Fruit fly (Drosophila melanogaster) whole organism, embryonic: ENCODE results near the gene Lgr3.

Experiments
- Aef1 ChIP-seq: fragments of 200-800 bp; sonication (Bioruptor generic); IDR thresholded peaks from 3 replicates; pipeline ENCODE4 v1.3.6; 2022; ENCODE audit warnings: missing biosample characterization, missing genetic modification characterization
- C15 ChIP-seq: fragments of 200-800 bp; sonication (Bioruptor generic); IDR thresholded peaks from 3 replicates; pipeline ENCODE4 v1.3.6; 2022; ENCODE audit warnings: missing biosample characterization, missing genetic modification characterization
- CG15073 ChIP-seq: fragments of 200-800 bp; sonication (Bioruptor generic); optimal IDR thresholded peaks from 2 replicates; lab custom pipeline; 2016; ENCODE audit warnings: missing biosample characterization, missing genetic modification characterization
- CG16863 ChIP-seq: fragments of 200-800 bp; sonication (Bioruptor generic); optimal IDR thresholded peaks from 3 replicates; lab custom pipeline; 2016; ENCODE audit warnings: missing biosample characterization, missing genetic modification characterization
- CG17568 ChIP-seq: fragments of 200-800 bp; sonication (Bioruptor generic); optimal IDR thresholded peaks from 2 replicates; lab custom pipeline; 2018; ENCODE audit warnings: missing biosample characterization, mild to moderate bottlenecking, missing genetic modification characterization, moderate library complexity
- CG17829 ChIP-seq: fragments of 200-800 bp; optimal IDR thresholded peaks from 2 replicates; lab custom pipeline; 2019; ENCODE audit warnings: missing biosample characterization, mild to moderate bottlenecking, missing genetic modification characterization, moderate library complexity
- CG30403 ChIP-seq: fragments of 200-800 bp; sonication (Bioruptor generic); optimal IDR thresholded peaks from 3 replicates; lab custom pipeline; 2016; ENCODE audit warnings: missing biosample characterization, missing genetic modification characterization
- CG3065 ChIP-seq: fragments of 200-800 bp; sonication (Bioruptor generic); optimal IDR thresholded peaks from 2 replicates; lab custom pipeline; 2016; ENCODE audit warnings: missing biosample characterization, missing genetic modification characterization
- CG31441 ChIP-seq: fragments of 200-800 bp; sonication (Bioruptor generic); IDR thresholded peaks from 2 replicates; pipeline ENCODE4 v1.3.6; 2022; ENCODE audit warnings: missing biosample characterization, missing genetic modification characterization
- CG32772 ChIP-seq: fragments of 200-800 bp; sonication (Bioruptor generic); IDR thresholded peaks from 2 replicates; pipeline ENCODE4 v1.3.6; 2022; ENCODE audit warnings: missing biosample characterization, missing genetic modification characterization
- CG34376 ChIP-seq: fragments of 200-800 bp; sonication (Bioruptor generic); optimal IDR thresholded peaks from 2 replicates; lab custom pipeline; 2018; ENCODE audit warnings: missing biosample characterization, mild to moderate bottlenecking, missing genetic modification characterization
- CG4404 ChIP-seq: fragments of 200-800 bp; sonication (Bioruptor generic); IDR thresholded peaks from 2 replicates; pipeline ENCODE4 v1.3.6; 2022; ENCODE audit warnings: missing biosample characterization, missing genetic modification characterization
- CG6813 ChIP-seq: fragments of 200-800 bp; sonication (Bioruptor generic); optimal IDR thresholded peaks from 2 replicates; lab custom pipeline; 2017; ENCODE audit warnings: missing biosample characterization, missing genetic modification characterization, mild to moderate bottlenecking, moderate library complexity, missing genetic modification reagents
- CG7271 ChIP-seq: fragments of 200-800 bp; sonication (Bioruptor generic); optimal IDR thresholded peaks from 2 replicates; lab custom pipeline; 2018; ENCODE audit warnings: missing biosample characterization, mild to moderate bottlenecking, missing genetic modification characterization, moderate library complexity
- CG7556 ChIP-seq: fragments of 200-800 bp; sonication (Bioruptor generic); optimal IDR thresholded peaks from 2 replicates; lab custom pipeline; 2017; ENCODE audit warnings: missing biosample characterization, mild to moderate bottlenecking, missing genetic modification characterization
- CG8290 ChIP-seq, 3 experiments: fragments of 200-800 bp; sonication (Bioruptor generic); optimal IDR thresholded peaks; 2 replicates each; lab custom pipeline; 2016 to 2019; ENCODE audit warnings: missing biosample characterization in 3 of 3, missing genetic modification characterization in 3 of 3, mild to moderate bottlenecking in 2 of 3, moderate library complexity in 1 of 3
- CG8388 ChIP-seq: fragments of 200-800 bp; sonication (Bioruptor generic); optimal IDR thresholded peaks from 2 replicates; lab custom pipeline; 2019; ENCODE audit warnings: missing biosample characterization, mild to moderate bottlenecking, missing genetic modification characterization, moderate library complexity
- CG8924 ChIP-seq: fragments of 200-800 bp; optimal IDR thresholded peaks from 3 replicates; lab custom pipeline; 2019; ENCODE audit warnings: missing biosample characterization, mild to moderate bottlenecking, missing genetic modification characterization, moderate library complexity
- CG9876 ChIP-seq: fragments of 200-800 bp; sonication (Bioruptor generic); optimal IDR thresholded peaks from 2 replicates; lab custom pipeline; 2016; ENCODE audit warnings: missing biosample characterization, missing genetic modification characterization
- D19A ChIP-seq: fragments of 200-800 bp; optimal IDR thresholded peaks from 3 replicates; lab custom pipeline; 2019; ENCODE audit warnings: missing biosample characterization, mild to moderate bottlenecking, missing genetic modification characterization, moderate library complexity
- D19B ChIP-seq: fragments of 200-800 bp; sonication (Bioruptor generic); optimal IDR thresholded peaks from 2 replicates; lab custom pipeline; 2017; ENCODE audit warnings: missing biosample characterization, mild to moderate bottlenecking, missing genetic modification characterization
- Deaf1 ChIP-seq: fragments of 200-800 bp; optimal IDR thresholded peaks from 3 replicates; lab custom pipeline; 2019; ENCODE audit warnings: missing biosample characterization, mild to moderate bottlenecking, missing genetic modification characterization, moderate library complexity
- Dp ChIP-seq: fragments of 200-800 bp; sonication (Bioruptor generic); optimal IDR thresholded peaks from 2 replicates; lab custom pipeline; 2018; ENCODE audit warnings: missing biosample characterization, mild to moderate bottlenecking, missing genetic modification characterization, moderate library complexity
- HLH54F ChIP-seq: fragments of 200-800 bp; sonication (Bioruptor generic); optimal IDR thresholded peaks from 3 replicates; lab custom pipeline; 2016; ENCODE audit warnings: missing biosample characterization, missing genetic modification characterization
- Hr3 ChIP-seq: fragments of 200-800 bp; sonication (Bioruptor generic); optimal IDR thresholded peaks from 3 replicates; lab custom pipeline; 2016; ENCODE audit warnings: missing biosample characterization, missing genetic modification characterization
- Hr39 ChIP-seq: fragments of >200 bp; optimal IDR thresholded peaks from 2 replicates; lab custom pipeline; 2017
- Hsf ChIP-seq: fragments of 200-800 bp; sonication (Bioruptor generic); optimal IDR thresholded peaks from 3 replicates; lab custom pipeline; 2016; ENCODE audit warnings: missing biosample characterization, missing genetic modification characterization
- MTF-1 ChIP-seq: fragments of 200-800 bp; sonication (Bioruptor generic); optimal IDR thresholded peaks from 2 replicates; lab custom pipeline; 2018; ENCODE audit warnings: missing biosample characterization, mild to moderate bottlenecking, missing genetic modification characterization, borderline replicate concordance
- Max ChIP-seq: fragments of 200-800 bp; sonication (Bioruptor generic); optimal IDR thresholded peaks from 2 replicates; lab custom pipeline; 2016; ENCODE audit warnings: missing biosample characterization, mild to moderate bottlenecking, missing genetic modification characterization
- NC2α ChIP-seq: fragments of 200-800 bp; sonication (Bioruptor generic); optimal IDR thresholded peaks from 2 replicates; lab custom pipeline; 2016; ENCODE audit warnings: missing biosample characterization, missing genetic modification characterization
- Trl ChIP-seq, 3 experiments: fragments of >200 bp in 2 of 3; fragments of 200-800 bp in 1 of 3; sonication (Bioruptor generic) in 1 of 3; optimal IDR thresholded peaks; 2 replicates in 1 of 3; 3 replicates in 2 of 3; lab custom pipeline; 2016 to 2017; ENCODE audit warnings: missing biosample characterization in 1 of 3, missing genetic modification characterization in 1 of 3
- abd-A ChIP-seq: fragments of 200-800 bp; sonication (Bioruptor generic); optimal IDR thresholded peaks from 3 replicates; lab custom pipeline; 2019; ENCODE audit warnings: missing biosample characterization, mild to moderate bottlenecking, missing genetic modification characterization, moderate library complexity
- ase ChIP-seq: fragments of 200-800 bp; sonication (Bioruptor generic); IDR thresholded peaks from 3 replicates; pipeline ENCODE4 v1.3.6; 2022; ENCODE audit warnings: missing biosample characterization, missing genetic modification characterization
- dmrt11E ChIP-seq: fragments of 200-800 bp; sonication (Bioruptor generic); optimal IDR thresholded peaks from 3 replicates; lab custom pipeline; 2018; ENCODE audit warnings: missing biosample characterization, mild to moderate bottlenecking, missing genetic modification characterization, moderate library complexity
- dpn ChIP-seq, 2 experiments: fragments of 200-800 bp; sonication (Bioruptor generic); optimal IDR thresholded peaks; 3 replicates each; lab custom pipeline; 2016; ENCODE audit warnings: missing biosample characterization in 2 of 2, missing genetic modification characterization in 2 of 2
- eyg ChIP-seq: fragments of 200-800 bp; sonication (Bioruptor generic); optimal IDR thresholded peaks from 3 replicates; lab custom pipeline; 2016; ENCODE audit warnings: missing biosample characterization, missing genetic modification characterization
- fd102C ChIP-seq: fragments of 200-800 bp; sonication (Bioruptor generic); optimal IDR thresholded peaks from 2 replicates; lab custom pipeline; 2018; ENCODE audit warnings: missing biosample characterization, mild to moderate bottlenecking, missing genetic modification characterization, moderate library complexity
- hkb ChIP-seq, 2 experiments: fragments of 200-800 bp in 1 of 2; fragments of >200 bp in 1 of 2; sonication (Bioruptor generic) in 1 of 2; IDR thresholded peaks in 1 of 2; optimal IDR thresholded peaks in 1 of 2; 2 replicates each; pipeline versions ENCODE4 v1.3.6 to Lab custom; 2017 to 2022; ENCODE audit warnings: missing biosample characterization in 1 of 2, missing genetic modification characterization in 1 of 2
- lab ChIP-seq: fragments of 200-800 bp; sonication (Bioruptor generic); optimal IDR thresholded peaks from 3 replicates; lab custom pipeline; 2017; ENCODE audit warnings: missing biosample characterization, missing genetic modification characterization, mild to moderate bottlenecking, moderate library complexity, missing genetic modification reagents
- lbe ChIP-seq: fragments of 200-800 bp; sonication (Bioruptor generic); optimal IDR thresholded peaks from 2 replicates; lab custom pipeline; 2016; ENCODE audit warnings: missing biosample characterization, mild to moderate bottlenecking, missing genetic modification characterization
- mam ChIP-seq: fragments of 200-800 bp; sonication (Bioruptor generic); optimal IDR thresholded peaks from 3 replicates; lab custom pipeline; 2016; ENCODE audit warnings: missing biosample characterization, missing genetic modification characterization
- org-1 ChIP-seq: fragments of 200-800 bp; sonication (Bioruptor generic); optimal IDR thresholded peaks from 2 replicates; lab custom pipeline; 2017; ENCODE audit warnings: missing biosample characterization, missing genetic modification characterization
- otp ChIP-seq: fragments of 200-800 bp; sonication (Bioruptor generic); IDR thresholded peaks from 3 replicates; pipeline ENCODE4, ENCODE4 v1.3.6; 2022; ENCODE audit warnings: missing biosample characterization, missing genetic modification characterization
- pnt ChIP-seq: fragments of 200-800 bp; sonication (Bioruptor generic); optimal IDR thresholded peaks from 3 replicates; lab custom pipeline; 2016; ENCODE audit warnings: missing biosample characterization, missing genetic modification characterization
- sob ChIP-seq: fragments of 200-800 bp; sonication (Bioruptor generic); IDR thresholded peaks from 2 replicates; pipeline ENCODE4 v1.3.6; 2022; ENCODE audit warnings: missing biosample characterization, missing genetic modification characterization
- stwl ChIP-seq: fragments of 200-800 bp; sonication (Bioruptor generic); optimal IDR thresholded peaks from 3 replicates; lab custom pipeline; 2018; ENCODE audit warnings: missing biosample characterization, mild to moderate bottlenecking, missing genetic modification characterization, moderate library complexity
- tin ChIP-seq: fragments of 200-800 bp; sonication (Bioruptor generic); optimal IDR thresholded peaks from 3 replicates; lab custom pipeline; 2016; ENCODE audit warnings: missing biosample characterization, missing genetic modification characterization
- twi ChIP-seq: fragments of 200-800 bp; optimal IDR thresholded peaks from 2 replicates; lab custom pipeline; 2019; ENCODE audit warnings: missing biosample characterization, mild to moderate bottlenecking, missing genetic modification characterization, moderate library complexity

Gene Lgr3

DNA sequence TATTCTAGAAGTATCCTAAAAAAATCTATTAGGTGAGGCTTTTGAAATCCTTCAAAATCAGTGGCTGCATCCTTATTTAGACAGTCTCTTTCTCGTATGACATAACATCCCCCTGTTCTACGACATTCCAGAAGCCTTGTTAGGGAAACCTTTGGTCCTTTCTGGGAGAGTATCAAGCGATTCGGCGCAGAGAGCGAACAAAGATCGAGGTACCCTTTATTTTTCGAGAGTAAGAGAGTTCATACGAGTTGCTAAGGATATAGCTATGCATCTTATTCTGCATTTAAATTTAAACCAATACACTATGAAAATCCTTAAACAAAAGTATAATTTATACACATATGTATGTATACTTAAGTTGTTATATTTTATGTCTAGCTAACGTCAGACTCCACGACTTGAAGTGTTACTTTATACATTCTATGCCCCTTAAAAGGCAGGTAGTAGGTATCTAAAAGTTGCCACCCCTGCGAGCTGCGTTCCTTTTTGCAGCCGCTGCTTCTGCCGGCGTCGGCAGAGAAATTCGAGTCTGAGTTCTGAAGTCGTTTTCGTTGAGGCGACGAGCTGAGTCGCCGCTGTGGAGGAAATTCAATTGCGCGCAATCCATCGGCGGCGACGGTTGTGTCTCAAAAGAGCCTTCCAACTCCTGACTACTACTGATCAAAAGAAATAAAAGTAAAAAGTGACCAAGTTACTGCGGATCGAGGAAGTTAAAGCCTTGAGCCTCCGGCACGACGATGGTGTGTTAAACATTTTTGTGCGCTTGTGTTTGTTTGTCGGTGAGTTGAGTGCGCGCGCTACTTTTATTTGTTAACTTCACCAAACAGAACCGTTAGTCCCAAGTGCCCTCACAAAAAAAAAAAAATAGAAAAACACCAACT, 28.1 kb upstream of the Lgr3 start, which contains the start of gene jigr1 (continued):
- TF ChIP-seq stwl (peak; percentile 3), CG4404 (peak; percentile 81), dmrt11E (tag; lab: Kevin White, UChicago) (peak; percentile 86), D19A (peak; percentile 96), CG6813 (GFP tag; lab: Kevin White, UChicago) (peak; percentile 52), ase (no peak), twi (peak; percentile 33), CG7271 (peak; percentile 63), fd102C (peak; percentile 60), lab (GFP tag; lab: Kevin White, UChicago) (no peak), CG31441 (GFP tag; lab: Robert Waterston, UW) (peak; percentile 54), HLH54F (no peak), CG32772 (GFP tag; lab: Robert Waterston, UW) (no peak), Max (GFP tag; lab: Kevin White, UChicago) (peak; percentile 19), org-1 (GFP tag; lab: Kevin White, UChicago) (peak; percentile 15), hkb (optimal IDR thresholded peaks at IDR 0.05; lab: Kevin White, UChicago) (no peak), hkb (GFP tag; IDR thresholded peaks at IDR 0.05; lab: Robert Waterston, UW) (peak; percentile 41; the same call in 1 of the 2 replicates), eyg (GFP tag; lab: Kevin White, UChicago) (no peak), CG3065 (GFP tag; lab: Kevin White, UChicago) (no peak), CG7556 (GFP tag; lab: Kevin White, UChicago) (peak; percentile 46), CG30403 (GFP tag; lab: Kevin White, UChicago) (peak; percentile 24), dpn (GFP tag; optimal IDR thresholded peaks at IDR 0.05; lab: Kevin White, UChicago) (peak in 1 of 2 experiments; percentile 1), CG17568 (GFP tag; lab: Kevin White, UChicago) (peak; percentile 22), lbe (GFP tag; lab: Kevin White, UChicago) (peak; percentile 51), C15 (GFP tag; lab: Robert Waterston, UW) (no peak), D19B (GFP tag; lab: Kevin White, UChicago) (peak; percentile 91), Trl (optimal IDR thresholded peaks at IDR 0.05; lab: Kevin White, UChicago) (peak in 1 of 2 experiments; percentile 10), Trl (GFP tag; optimal IDR thresholded peaks at IDR 0.05; lab: Kevin White, UChicago) (no peak), mam (GFP tag; lab: Kevin White, UChicago) (no peak), CG15073 (GFP tag; lab: Kevin White, UChicago) (no peak), tin (peak; percentile 5), otp (GFP tag; lab: Robert Waterston, UW) (no peak), Hr3 (GFP tag; lab: Kevin White, UChicago) (peak; percentile 31), CG9876 (GFP tag; lab: Kevin White, UChicago) (no peak), Dp (no peak), Aef1 (GFP tag; lab: Robert Waterston, UW) (no peak), Hsf (GFP tag; lab: Kevin White, UChicago) (peak; percentile 13), CG8388 (GFP tag; lab: Kevin White, UChicago) (peak; percentile 37), CG8924 (peak; percentile 74), abd-A (no peak), CG34376 (GFP tag; lab: Kevin White, UChicago) (no peak), Hr39 (no peak), sob (GFP tag; lab: Robert Waterston, UW) (0 out of 2 replicates have a peak, but pooled peaks have one; percentile 30), Deaf1 (tag; lab: Kevin White, UChicago) (peak; percentile 0), MTF-1 (GFP tag; lab: Kevin White, UChicago) (no peak), NC2α (GFP tag; lab: Kevin White, UChicago) (no peak), CG17829 (tag; lab: Kevin White, UChicago) (peak; percentile 83), pnt (GFP tag; lab: Kevin White, UChicago) (peak; percentile 5), CG8290 (GFP tag; optimal IDR thresholded peaks at IDR 0.05; lab: Kevin White, UChicago) (peak; percentile 6), CG8290 (tag; optimal IDR thresholded peaks at IDR 0.05; lab: Kevin White, UChicago) (peak in 1 of 2 experiments; percentile 44), CG16863 (peak; percentile 29)
